Fruit fly (Drosophila melanogaster): ENCODE measurements around the gene Or85c.

DNA sequence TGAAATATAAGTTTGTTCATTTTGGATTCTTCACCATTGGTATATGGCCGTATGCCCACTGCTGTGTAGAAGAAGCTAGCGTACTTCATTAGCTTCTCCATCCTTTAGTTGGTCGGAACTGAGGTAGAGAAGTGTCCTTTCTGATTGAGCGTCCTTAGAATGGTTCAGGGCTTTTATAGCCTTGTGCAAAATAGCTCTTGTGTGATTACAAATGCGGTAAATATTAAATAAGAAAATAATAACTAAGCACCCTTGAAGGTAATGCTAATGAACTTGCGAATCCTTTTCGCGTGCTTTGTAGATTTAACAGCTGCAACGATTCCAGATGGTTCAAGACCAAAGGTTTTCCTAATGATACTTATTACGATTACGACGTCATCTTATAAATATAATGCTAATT, 1.6 kb downstream of the Or85c start, which contains the start of gene Or85b:
- no peak for TF ChIP-seq CG8478 (optimal IDR thresholded peaks at IDR 0.05)
- TF ChIP-seq EcR (GFP tag; optimal IDR thresholded peaks at IDR 0.05) = no peak
